Fruit fly (Drosophila melanogaster) ovary, adult (tissue): ENCODE measurements around the gene Nf-YA.

Experiments
- CG17801 ChIP-seq: fragments of 200-800 bp; optimal IDR thresholded peaks from 2 replicates; lab custom pipeline; 2019; ENCODE audit warnings: missing biosample characterization, mild to moderate bottlenecking, missing genetic modification characterization, moderate library complexity; ENCODE audit not compliant: partially characterized antibody

The Nf-YA gene

dm6 chr3L:9420054-9420818 lies 21.8 kb downstream of the Nf-YA start:
- peak; percentile 98 for TF ChIP-seq CG17801

- peak; percentile 38 for TF ChIP-seq CG17801
Observed at dm6 chr3L:9419328-9419727, 22.7 kb downstream of the Nf-YA start.

DNA sequence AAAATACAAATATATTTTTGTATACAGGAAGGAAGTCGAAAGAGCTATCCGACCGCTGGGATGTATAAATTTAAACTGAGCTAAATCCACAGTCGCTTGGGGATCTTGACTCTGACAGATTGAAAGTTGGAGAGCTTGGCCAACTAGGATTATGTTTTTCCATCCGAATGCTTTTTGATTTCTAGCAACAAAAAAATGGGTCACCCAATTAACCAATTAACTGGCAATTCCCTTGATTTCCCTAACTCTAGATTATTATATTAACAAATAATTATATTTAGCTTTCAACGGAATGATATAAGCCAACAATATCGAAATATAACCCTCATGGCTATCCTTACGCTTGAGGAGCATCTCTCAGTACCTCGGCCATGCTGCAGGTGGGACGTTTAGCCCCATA lies 24.8 kb downstream of the Nf-YA start, which contains the start of gene CG3982:
TSS of gene CG3982 (minus strand) at position 101 of the 400 bp plus-strand sequence.
- no peak for TF ChIP-seq CG17801

DNA sequence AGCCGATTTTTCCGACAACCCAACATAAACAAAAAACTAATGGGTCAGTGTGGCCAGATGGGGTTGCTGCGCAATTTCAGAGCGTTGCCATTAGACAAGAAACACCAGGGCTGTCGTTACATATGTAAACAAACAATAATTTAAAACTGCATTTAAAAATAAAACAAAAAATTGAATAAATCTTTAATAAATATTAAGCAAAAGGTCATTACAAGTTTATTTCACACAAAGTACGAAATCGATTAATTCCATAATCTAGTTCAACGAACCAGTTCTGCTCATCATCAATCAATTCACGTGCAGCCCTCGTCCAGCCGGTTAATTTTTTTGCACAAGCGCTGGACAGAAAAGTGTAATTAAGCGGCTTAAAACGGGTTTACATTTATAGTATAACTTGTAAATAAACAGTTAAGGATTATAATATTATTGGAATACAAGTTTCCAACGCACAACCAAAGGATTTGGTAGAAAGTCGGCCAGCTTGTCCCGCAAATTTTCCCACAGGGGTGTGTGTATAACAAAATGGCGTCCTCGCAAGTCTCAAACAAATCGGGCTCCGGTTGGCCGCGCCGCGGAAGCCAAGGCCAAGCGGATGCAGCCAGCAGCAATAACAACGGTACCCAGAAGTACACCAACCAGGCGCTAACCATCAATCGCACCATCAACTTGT lies 31.2 kb downstream of the Nf-YA start, which contains the start of the genes CG4022 and Cpsf5:
TSS of gene CG4022 (minus strand) at position 79 of the 670 bp plus-strand sequence.
TSS of gene Cpsf5 (plus strand) at position 285 of the 670 bp plus-strand sequence.
- TF ChIP-seq CG17801, result peak; percentile 81

DNA sequence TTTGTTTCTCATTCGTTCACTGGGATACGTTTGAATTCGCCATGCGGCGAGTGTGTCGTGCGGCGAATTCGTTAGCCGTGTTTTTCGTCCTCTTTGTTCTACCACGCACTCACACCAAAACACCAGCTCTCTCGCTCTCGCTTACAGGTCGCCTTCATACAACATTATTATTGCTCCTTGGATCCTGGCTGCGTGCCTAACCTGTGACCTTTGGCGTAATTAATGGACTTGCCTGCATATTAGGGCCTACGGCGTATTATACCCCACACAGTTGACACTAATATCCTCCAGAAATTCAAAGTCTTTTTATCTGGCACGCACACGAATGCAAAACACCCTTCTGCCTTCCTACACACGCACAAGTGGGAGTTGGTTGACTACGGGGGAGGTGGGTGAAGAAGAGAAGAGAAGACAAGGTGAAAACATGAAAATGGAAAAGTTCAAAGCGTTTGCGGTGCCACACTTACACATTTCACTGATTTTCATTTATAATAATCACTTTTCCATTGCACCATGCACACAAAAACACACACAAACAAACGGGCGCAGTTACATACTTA lies 32.0 kb downstream of the Nf-YA start:
- no peak for TF ChIP-seq CG17801

- no peak for TF ChIP-seq CG17801
Observed at dm6 chr3L:9404497-9404896, 37.6 kb downstream of the Nf-YA start, which contains the start of gene Cpr67B. Gene Cpr67B, plus strand, starts transcription at chr3L:9404797.

dm6 chr3L:9402157-9402890 lies 39.7 kb downstream of the Nf-YA start, which contains the start of gene eIF4E1:
Gene eIF4E1, minus strand, starts transcription at chr3L:9402460.
- no peak for TF ChIP-seq CG17801

dm6 chr3L:9401354-9402156 lies 40.5 kb downstream of the Nf-YA start:
- no peak for TF ChIP-seq CG17801

dm6 chr3L:9400697-9401353 lies 41.2 kb downstream of the Nf-YA start:
- no peak for TF ChIP-seq CG17801

dm6 chr3L:9399855-9400254 lies 42.2 kb downstream of the Nf-YA start:
- TF ChIP-seq CG17801, result no peak

dm6 chr3L:9399013-9399750 lies 42.9 kb downstream of the Nf-YA start, which contains the start of gene CG4080:
Gene CG4080, minus strand, starts transcription at chr3L:9399227.
- TF ChIP-seq CG17801, result peak; percentile 68

DNA sequence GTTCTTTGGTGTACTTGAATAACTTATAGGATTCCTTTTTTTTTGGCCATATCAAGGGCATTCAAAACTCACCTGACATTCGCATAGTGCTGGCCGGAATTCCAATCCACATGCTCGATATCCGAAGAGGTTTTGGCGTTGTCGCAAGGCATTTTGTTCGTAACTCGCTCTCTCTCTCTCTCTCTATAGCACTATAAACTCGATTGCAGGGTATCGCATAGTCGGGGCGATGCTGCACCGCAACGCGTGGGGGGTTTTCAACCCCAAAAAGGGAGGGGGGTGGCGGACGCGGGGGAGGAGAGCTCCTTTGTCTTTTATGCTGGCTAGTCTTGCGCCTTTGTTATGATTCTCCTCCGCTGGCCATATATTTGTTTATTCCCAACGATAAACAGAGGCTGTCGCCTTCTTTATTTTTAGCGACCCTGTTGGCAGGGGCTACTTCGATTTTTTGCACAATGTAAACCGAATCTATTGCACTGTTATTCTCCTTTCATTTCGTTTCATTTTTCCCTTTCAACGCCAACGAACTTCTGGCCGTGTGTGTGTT lies 43.6 kb downstream of the Nf-YA start:
- no peak for TF ChIP-seq CG17801

dm6 chr3L:9398028-9398427 lies 44.0 kb downstream of the Nf-YA start:
- no peak for TF ChIP-seq CG17801

DNA sequence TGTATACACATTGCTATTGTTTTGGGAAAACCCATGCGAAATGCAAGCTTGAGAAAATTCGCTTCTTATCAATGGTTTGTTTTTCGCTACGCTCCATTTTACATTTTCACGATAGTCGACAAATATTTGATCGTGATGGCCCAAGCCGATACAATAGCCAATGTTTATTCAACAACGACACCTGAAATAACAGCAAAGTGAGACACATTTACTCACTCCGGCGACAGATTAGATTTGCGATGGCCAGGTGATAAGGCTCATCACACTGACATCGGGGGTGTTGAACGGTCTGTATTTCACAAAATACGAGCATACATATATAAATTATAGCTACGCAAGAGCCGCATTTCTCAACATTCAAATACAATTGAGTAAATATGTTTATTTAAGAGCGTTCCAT lies 44.9 kb downstream of the Nf-YA start:
- peak; percentile 58 for TF ChIP-seq CG17801
